Fruit fly (Drosophila melanogaster): ENCODE results near the gene Gen.

Gen gene

DNA sequence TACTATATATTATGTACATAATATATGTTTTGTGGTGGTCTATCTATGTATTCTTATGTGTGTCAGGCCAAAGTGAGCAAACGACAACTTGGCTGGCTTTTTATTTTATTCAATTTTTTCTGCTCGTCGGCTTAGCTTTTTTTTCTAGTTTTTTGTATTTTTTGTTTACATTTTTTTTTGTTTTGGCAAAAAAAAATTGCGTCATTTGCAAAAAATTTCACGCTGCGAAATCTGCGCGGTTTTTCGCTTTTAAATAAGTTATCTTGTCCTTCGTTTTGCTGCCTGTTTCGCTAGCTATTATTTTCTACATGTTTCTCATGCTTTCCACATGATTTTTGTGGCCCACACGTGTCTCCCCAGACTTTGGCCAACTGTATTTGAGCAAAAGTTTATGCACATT, 20.3 kb upstream of the Gen start:
- peak; percentile 65 for TF ChIP-seq CG17801 (GFP tag; optimal IDR thresholded peaks at IDR 0.05; ENCODE audit: partially characterized antibody)

DNA sequence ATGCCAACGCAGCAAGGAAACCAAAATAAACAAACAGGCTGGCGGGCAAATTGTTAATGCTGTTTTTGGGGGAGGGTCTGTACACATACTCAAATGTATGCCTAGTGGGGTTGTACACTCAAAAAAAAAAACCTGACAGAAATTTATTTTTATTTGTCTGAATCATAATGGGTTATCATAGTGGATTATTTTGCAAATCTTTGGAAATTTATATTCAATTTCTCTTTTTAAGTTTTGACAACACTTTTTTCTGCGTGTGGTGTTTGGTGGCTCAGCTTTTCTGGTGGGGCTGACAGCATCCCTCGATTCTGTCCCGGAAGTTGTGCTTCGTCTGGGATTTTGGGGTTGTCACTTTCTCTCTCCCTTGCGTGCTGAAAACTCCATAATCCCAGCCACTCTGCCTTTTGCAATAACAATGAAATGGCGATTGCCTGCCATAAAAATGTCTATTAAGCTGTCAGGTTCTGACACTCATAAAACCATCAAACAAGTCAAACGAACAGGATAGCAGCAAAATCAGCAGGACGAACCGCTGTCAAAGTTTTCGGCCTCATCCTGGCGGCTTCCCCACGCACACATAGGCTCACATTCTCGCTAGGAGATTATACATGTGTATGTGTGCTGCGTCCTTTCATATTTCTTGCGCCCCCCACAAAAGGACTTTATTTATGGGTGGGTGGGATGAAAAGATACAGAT, 2.9 kb upstream of the Gen start:
- TF ChIP-seq CG17801 (GFP tag; optimal IDR thresholded peaks at IDR 0.05; ENCODE audit: partially characterized antibody), result no peak

dm6 chr3L:5145814-5146244, 6.3 kb downstream of the Gen start, which contains the start of the genes Fitm and AlaRS-m:
Gene Fitm (minus strand): TSS chr3L:5146063.
Gene AlaRS-m (plus strand): TSS chr3L:5146098.
- TF ChIP-seq CG17801 (GFP tag; optimal IDR thresholded peaks at IDR 0.05; ENCODE audit: partially characterized antibody), result peak; percentile 35

dm6 chr3L:5141380-5142101, 10.6 kb downstream of the Gen start, which contains the start of the genes Dhrs4 and Gdap1:
Gene Dhrs4 (minus strand): TSS chr3L:5141646.
Gene Gdap1 (plus strand): TSS chr3L:5141953.
- peak; percentile 30 for TF ChIP-seq CG17801 (GFP tag; optimal IDR thresholded peaks at IDR 0.05; ENCODE audit: partially characterized antibody)

DNA sequence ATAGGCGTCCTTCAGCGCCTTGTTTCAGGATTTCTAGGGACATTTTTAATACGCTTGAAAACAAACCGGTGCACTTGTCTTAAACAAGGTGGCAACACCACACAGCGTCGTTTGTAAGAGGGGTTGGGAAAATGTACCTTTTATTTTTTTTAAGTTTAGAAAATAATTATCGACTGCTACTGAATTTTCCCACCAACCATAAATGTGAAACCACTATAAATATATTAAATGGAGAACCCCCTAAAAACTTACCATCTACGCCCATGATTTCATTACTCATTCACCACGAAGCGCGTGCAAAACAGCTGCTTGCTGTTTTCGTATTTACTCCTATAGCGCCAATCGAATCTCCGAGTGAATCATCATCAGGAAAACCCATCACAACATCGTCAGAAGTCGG, 12.9 kb downstream of the Gen start, which contains the start of the genes Tcs5 and CHMP2B:
Gene Tcs5, minus strand, starts transcription at position 84 of the 400 bp plus-strand sequence.
Gene CHMP2B, plus strand, starts transcription at position 308 of the 400 bp plus-strand sequence.
- TF ChIP-seq CG17801 (GFP tag; optimal IDR thresholded peaks at IDR 0.05; ENCODE audit: partially characterized antibody), result peak; percentile 100

DNA sequence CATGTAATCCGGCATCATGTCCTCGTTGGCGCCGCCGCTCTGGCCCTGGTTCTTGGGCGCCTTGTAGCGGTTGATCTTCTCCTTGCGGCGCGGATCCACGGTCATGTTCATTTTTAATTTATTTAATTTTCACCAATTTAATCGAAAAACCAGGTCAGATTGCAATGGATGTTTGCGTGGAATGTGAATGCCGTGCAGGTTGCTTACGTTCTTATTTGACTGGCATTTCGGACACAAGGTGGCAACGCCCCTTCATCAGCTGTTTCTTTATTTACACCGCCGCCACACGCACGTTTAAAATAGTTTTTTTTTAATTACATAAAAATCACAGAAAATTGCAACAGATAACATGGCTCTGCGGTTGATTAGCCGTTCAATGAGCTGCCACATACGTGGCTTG, 16.1 kb downstream of the Gen start, which contains the start of the genes CG10674 and CG4611:
Gene CG10674, minus strand, starts transcription at position 170 of the 400 bp plus-strand sequence.
Gene CG4611, plus strand, starts transcription at position 254 of the 400 bp plus-strand sequence.
- no peak for TF ChIP-seq CG17801 (GFP tag; optimal IDR thresholded peaks at IDR 0.05; ENCODE audit: partially characterized antibody)

dm6 chr3L:5133704-5134430, 18.3 kb downstream of the Gen start, which contains the start of gene Yod1:
Gene Yod1 (plus strand): TSS chr3L:5133871.
- TF ChIP-seq CG17801 (GFP tag; optimal IDR thresholded peaks at IDR 0.05; ENCODE audit: partially characterized antibody), result peak; percentile 73

dm6 chr3L:5132966-5133365, 19.2 kb downstream of the Gen start, which contains the start of gene CG15213:
Gene CG15213 (minus strand): TSS chr3L:5133220.
- no peak for TF ChIP-seq CG17801 (GFP tag; optimal IDR thresholded peaks at IDR 0.05; ENCODE audit: partially characterized antibody)

DNA sequence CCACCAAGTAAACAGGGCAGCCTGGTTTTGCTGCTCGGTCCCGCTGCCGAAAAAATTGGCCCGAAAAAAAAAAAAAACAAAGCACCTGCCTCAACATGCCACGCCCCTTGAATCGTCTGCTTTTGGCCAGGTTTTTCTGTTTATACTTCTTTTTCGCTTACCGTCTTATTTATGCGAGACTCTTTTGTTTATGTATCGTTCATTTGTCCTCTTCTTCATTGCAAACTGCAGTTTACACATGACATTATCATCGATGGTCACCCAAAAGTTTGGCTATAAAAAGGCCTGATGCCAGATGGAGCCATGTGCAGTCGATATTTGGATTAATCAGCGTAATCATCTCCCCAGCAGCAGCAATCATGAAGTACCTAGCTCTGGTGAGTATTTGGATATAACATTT, 20.9 kb downstream of the Gen start, which contains the start of gene CG15212:
Gene CG15212, plus strand, starts transcription at position 301 of the 400 bp plus-strand sequence.
- TF ChIP-seq CG17801 (GFP tag; optimal IDR thresholded peaks at IDR 0.05; ENCODE audit: partially characterized antibody), result no peak

dm6 chr3L:5130508-5130907, 21.7 kb downstream of the Gen start:
- TF ChIP-seq CG17801 (GFP tag; optimal IDR thresholded peaks at IDR 0.05; ENCODE audit: partially characterized antibody), result no peak

DNA sequence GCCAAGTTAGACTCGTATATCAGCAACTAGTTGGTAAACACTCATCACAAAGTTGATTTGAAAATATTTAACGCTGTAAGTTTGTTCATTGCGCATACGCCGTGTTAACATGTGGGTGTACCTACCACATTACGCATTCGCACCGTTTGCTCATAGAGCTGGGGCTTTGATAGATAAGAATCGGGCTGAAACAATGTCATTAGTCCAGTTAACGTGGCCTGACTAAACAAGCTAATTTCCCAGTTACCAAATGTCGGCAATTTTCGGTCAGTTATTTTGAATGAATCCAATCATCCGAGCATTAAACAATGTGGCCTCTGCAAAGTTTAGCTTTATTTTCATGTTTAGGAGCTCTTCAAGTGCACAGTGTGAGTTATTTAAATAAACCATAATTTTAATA, 23.0 kb downstream of the Gen start, which contains the start of gene CG4597:
Gene CG4597, plus strand, starts transcription at position 301 of the 400 bp plus-strand sequence.
- TF ChIP-seq CG17801 (GFP tag; optimal IDR thresholded peaks at IDR 0.05; ENCODE audit: partially characterized antibody), result no peak

DNA sequence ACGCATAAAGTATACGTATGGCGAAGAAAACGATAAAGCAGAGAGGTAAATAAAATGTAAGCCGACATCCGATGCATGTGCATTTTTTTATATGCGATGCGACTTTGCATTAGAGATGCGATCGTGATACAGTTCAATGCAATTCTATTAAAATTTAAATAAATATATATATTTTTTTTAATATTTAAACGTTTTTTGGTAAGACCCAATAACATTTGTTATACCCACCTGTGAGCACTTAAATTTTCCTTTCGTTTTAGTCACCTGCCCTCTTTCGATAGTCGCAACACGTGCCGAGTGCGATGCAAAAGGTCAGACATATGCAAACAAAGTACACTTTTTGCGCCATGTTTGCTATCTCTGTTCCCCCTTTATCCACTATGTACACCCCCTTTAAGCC, 24.0 kb downstream of the Gen start:
- no peak for TF ChIP-seq CG17801 (GFP tag; optimal IDR thresholded peaks at IDR 0.05; ENCODE audit: partially characterized antibody)

dm6 chr3L:5127609-5128008, 24.6 kb downstream of the Gen start:
- TF ChIP-seq CG17801 (GFP tag; optimal IDR thresholded peaks at IDR 0.05; ENCODE audit: partially characterized antibody), result no peak

DNA sequence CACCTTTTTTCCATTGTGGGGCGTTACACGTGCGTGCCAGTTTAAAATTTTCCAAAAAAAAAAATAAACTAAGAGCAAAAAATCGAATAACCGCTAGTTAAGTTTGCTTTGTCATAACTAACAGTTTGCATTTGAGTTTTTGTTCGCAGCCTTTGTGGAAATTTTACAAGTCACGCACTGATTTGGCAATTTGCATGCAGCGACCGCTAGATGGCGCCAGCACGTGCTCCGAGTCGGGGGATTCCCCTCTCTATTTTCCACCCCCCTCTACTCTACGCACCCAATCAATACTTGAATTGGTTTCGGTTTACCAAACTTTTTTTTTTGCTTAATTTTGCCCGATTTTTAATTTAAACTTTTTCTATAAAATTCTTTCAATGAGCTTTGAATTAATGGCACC, 27.0 kb downstream of the Gen start:
- TF ChIP-seq CG17801 (GFP tag; optimal IDR thresholded peaks at IDR 0.05; ENCODE audit: partially characterized antibody), result no peak

- no peak for TF ChIP-seq CG17801 (GFP tag; optimal IDR thresholded peaks at IDR 0.05; ENCODE audit: partially characterized antibody)
Observed at dm6 chr3L:5102050-5102449, 50.1 kb downstream of the Gen start.

Data from ovary, adult (tissue).